Worm (Caenorhabditis elegans) whole organism, L3 larva: ENCODE measurements around the gene osm-3.
A peak's percentile ranks its signal among the peaks of the same experiment; 100 is the strongest.

Experiments
- ZK546.5 ChIP-seq: sonication (generic microtip); optimal IDR thresholded peaks from 2 replicates; lab custom pipeline; 2017; ENCODE audit warnings: missing biosample characterization, missing genetic modification characterization
- ama-1 ChIP-seq: fragments of 150-350 bp; optimal IDR thresholded peaks from 2 replicates; lab custom pipeline; 2018
- ceh-16 ChIP-seq: sonication (generic microtip); optimal IDR thresholded peaks from 2 replicates; lab custom pipeline; 2017; ENCODE audit warnings: missing biosample characterization, missing genetic modification characterization
- ceh-82 ChIP-seq: fragments of 150-350 bp; optimal IDR thresholded peaks from 2 replicates; lab custom pipeline; 2014; ENCODE audit warnings: missing biosample characterization, missing genetic modification characterization
- egl-27 ChIP-seq: sonication (generic microtip); optimal IDR thresholded peaks from 4 replicates; lab custom pipeline; 2017; ENCODE audit warnings: missing biosample characterization, missing genetic modification reagents, missing genetic modification characterization
- elt-3 ChIP-seq, 3 experiments: fragments of 150-350 bp in 1 of 3; sonication (generic microtip) in 2 of 3; optimal IDR thresholded peaks; 2 replicates in 2 of 3; 4 replicates in 1 of 3; lab custom pipeline; 2014 to 2017; ENCODE audit warnings: missing biosample characterization in 3 of 3, missing genetic modification characterization in 3 of 3
- fos-1 ChIP-seq: fragments of 150-350 bp; optimal IDR thresholded peaks from 2 replicates; lab custom pipeline; 2014; ENCODE audit warnings: missing biosample characterization, missing genetic modification characterization
- jun-1 ChIP-seq: fragments of 150-350 bp; optimal IDR thresholded peaks from 2 replicates; lab custom pipeline; 2014; ENCODE audit warnings: missing biosample characterization, missing genetic modification reagents, missing genetic modification characterization
- lin-39 ChIP-seq: fragments of 150-350 bp; optimal IDR thresholded peaks from 2 replicates; lab custom pipeline; 2018; ENCODE audit warnings: missing biosample characterization, missing genetic modification reagents, missing genetic modification characterization
- nhr-67 ChIP-seq: fragments of 150-350 bp; optimal IDR thresholded peaks from 2 replicates; lab custom pipeline; 2014; ENCODE audit warnings: missing biosample characterization, missing genetic modification characterization
- pha-4 ChIP-seq: fragments of 150-350 bp; optimal IDR thresholded peaks from 2 replicates; lab custom pipeline; 2014; ENCODE audit warnings: missing biosample characterization, missing genetic modification reagents, missing genetic modification characterization
- skn-1 ChIP-seq: fragments of 150-350 bp; optimal IDR thresholded peaks from 2 replicates; lab custom pipeline; 2014; ENCODE audit warnings: missing biosample characterization, missing genetic modification characterization
- unc-39 ChIP-seq: sonication (generic microtip); optimal IDR thresholded peaks from 4 replicates; lab custom pipeline; 2017; ENCODE audit warnings: missing biosample characterization, missing genetic modification characterization
- ztf-4 ChIP-seq: fragments of 150-350 bp; optimal IDR thresholded peaks from 2 replicates; lab custom pipeline; 2014; ENCODE audit warnings: missing biosample characterization, missing genetic modification characterization

ce11 chrIV:3824720-3825119 lies 23.9 kb upstream of the osm-3 start:
- TF ChIP-seq fos-1 (tag; lab: Kevin White, UChicago) (no peak), ztf-4 (tag; lab: Kevin White, UChicago) (no peak), skn-1 (no peak), jun-1 (tag; lab: Kevin White, UChicago) (no peak), ceh-16 (tag; lab: Kevin White, UChicago) (no peak), egl-27 (tag; lab: Kevin White, UChicago) (no peak), pha-4 (tag; lab: Kevin White, UChicago) (no peak), ceh-82 (tag; lab: Kevin White, UChicago) (no peak), nhr-67 (tag; lab: Kevin White, UChicago) (no peak), ama-1 (lab: Kevin White, UChicago) (no peak), lin-39 (tag; lab: Kevin White, UChicago) (peak; percentile 84), ZK546.5 (tag; lab: Kevin White, UChicago) (no peak), elt-3 (tag; optimal IDR thresholded peaks at IDR 0.05; lab: Kevin White, UChicago) (no peak), unc-39 (no peak)
